Worm (Caenorhabditis elegans): ENCODE data around the gene bgnt-1.2.

Gene bgnt-1.2

DNA sequence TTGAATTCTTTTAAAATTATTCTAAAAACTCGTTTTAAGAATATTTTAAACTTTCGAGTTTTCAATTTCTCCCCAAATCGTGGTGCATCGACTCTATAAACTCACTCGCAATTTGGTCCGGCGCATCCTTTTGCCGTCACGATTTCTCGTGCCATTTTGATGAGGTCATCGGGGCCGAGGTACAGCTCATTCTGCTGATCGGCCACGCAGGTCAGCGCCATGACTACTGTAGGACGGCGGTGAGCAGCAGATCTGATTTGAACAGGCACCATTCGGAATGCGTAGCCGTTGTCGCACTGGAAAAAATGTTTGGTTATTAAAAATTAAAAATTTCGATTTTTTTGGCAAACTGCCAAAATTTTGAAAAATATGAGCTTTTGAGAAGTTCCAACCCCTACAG, 14.2 kb upstream of the bgnt-1.2 start:
- TF ChIP-seq C34F6.9 (tag; optimal IDR thresholded peaks at IDR 0.05) (no peak), R02D3.7 (tag; optimal IDR thresholded peaks at IDR 0.05) (no peak), elt-1 (tag; optimal IDR thresholded peaks at IDR 0.05) (no peak), unc-55 (GFP tag; optimal IDR thresholded peaks at IDR 0.05) (no peak), Y55F3AM.14 (GFP tag; optimal IDR thresholded peaks at IDR 0.05) (no peak), egl-27 (tag; optimal IDR thresholded peaks at IDR 0.05) (no peak), aly-2 (tag; optimal IDR thresholded peaks at IDR 0.05) (no peak), dmd-4 (tag; optimal IDR thresholded peaks at IDR 0.05) (no peak), crh-2 (tag; optimal IDR thresholded peaks at IDR 0.05) (no peak), snpc-4 (tag; optimal IDR thresholded peaks at IDR 0.05) (no peak), elt-3 (tag; optimal IDR thresholded peaks at IDR 0.05) (no peak)

DNA sequence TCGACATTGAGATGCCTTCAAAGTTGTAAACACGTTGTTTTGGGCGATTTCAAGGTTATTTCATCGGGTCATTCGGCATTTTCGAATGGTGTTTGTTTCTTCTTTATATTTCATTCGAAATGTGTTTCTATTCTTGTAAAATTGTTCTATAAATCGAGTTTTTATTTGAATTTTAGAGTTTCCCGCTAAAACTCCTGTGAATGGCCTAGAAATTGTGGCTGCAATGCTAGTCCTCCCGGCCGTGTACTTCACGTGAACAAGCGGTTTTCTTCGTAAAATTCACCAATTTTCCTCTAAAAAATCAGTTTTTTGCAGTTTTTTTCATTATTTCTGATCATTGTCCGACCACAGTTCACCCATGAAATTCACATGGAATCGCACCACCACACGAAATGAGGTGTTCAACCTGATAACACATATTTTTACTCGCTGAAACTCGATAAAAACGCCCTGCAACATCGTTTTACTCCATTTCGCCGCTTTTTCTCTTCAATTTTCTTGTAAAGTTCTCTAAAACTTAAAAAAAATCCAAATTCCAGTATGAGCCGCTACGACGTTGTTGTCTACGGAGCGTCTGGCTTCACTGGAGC, 8.6 kb upstream of the bgnt-1.2 start, which contains the start of gene ldp-1:
TSS of gene ldp-1 (plus strand) at position 540 of the 590 bp plus-strand sequence.
- TF ChIP-seq nhr-6 (tag; optimal IDR thresholded peaks at IDR 0.05) (peak; percentile 39), gmeb-1 (tag; optimal IDR thresholded peaks at IDR 0.05) (peak; percentile 88), mbf-1 (tag; optimal IDR thresholded peaks at IDR 0.05) (no peak), zag-1 (tag; optimal IDR thresholded peaks at IDR 0.05) (no peak), elt-1 (tag; optimal IDR thresholded peaks at IDR 0.05) (no peak), nhr-21 (tag; optimal IDR thresholded peaks at IDR 0.05) (peak; percentile 12), unc-55 (GFP tag; optimal IDR thresholded peaks at IDR 0.05) (peak; percentile 64), sem-4 (tag; optimal IDR thresholded peaks at IDR 0.05) (peak; percentile 11), sma-9 (GFP tag; optimal IDR thresholded peaks at IDR 0.05) (peak; percentile 87), sma-9 (tag; optimal IDR thresholded peaks at IDR 0.05) (no peak), egl-27 (tag; optimal IDR thresholded peaks at IDR 0.05) (peak; percentile 30), F13H6.1 (tag; optimal IDR thresholded peaks at IDR 0.05) (peak; percentile 70), nhr-25 (tag; optimal IDR thresholded peaks at IDR 0.05) (peak; percentile 19), snpc-4 (tag; optimal IDR thresholded peaks at IDR 0.05) (peak; percentile 23), sma-3 (GFP tag; optimal IDR thresholded peaks at IDR 0.05) (peak; percentile 63), nhr-23 (tag; optimal IDR thresholded peaks at IDR 0.05) (no peak), crh-2 (tag; optimal IDR thresholded peaks at IDR 0.05) (peak; percentile 60), C34F6.9 (tag; optimal IDR thresholded peaks at IDR 0.05) (peak; percentile 62), lin-13 (GFP tag; optimal IDR thresholded peaks at IDR 0.05) (peak; percentile 48), mdl-1 (tag; optimal IDR thresholded peaks at IDR 0.05) (no peak), lsy-2 (tag; optimal IDR thresholded peaks at IDR 0.05) (peak; percentile 52 to 81), ZK546.5 (tag; optimal IDR thresholded peaks at IDR 0.05) (no peak)

DNA sequence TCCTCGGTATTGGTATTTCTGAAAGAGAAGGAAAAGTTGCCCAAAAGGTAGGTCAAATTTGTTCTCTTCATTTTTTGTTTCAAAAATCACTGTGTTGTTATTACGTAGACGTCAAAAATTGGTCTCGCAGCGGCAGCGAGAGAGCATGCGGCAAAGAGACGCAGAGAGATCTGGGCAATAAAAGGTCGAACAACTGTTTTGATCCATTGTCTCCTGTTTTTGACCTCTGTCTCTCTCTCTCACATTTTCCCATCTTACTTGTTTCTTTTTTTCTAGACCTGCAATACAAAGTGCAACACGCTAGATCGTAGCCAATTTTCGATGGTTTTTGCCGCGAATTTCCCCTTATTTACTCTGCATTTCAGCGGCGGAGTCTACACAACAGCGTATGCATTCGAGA, 8.1 kb upstream of the bgnt-1.2 start:
- TF ChIP-seq nhr-10 (tag; optimal IDR thresholded peaks at IDR 0.05) = no peak
- no peak for TF ChIP-seq F13H6.1 (tag; optimal IDR thresholded peaks at IDR 0.05)
- TF ChIP-seq snpc-4 (tag; optimal IDR thresholded peaks at IDR 0.05) = no peak
- TF ChIP-seq lin-11 (tag; optimal IDR thresholded peaks at IDR 0.05) = no peak
- no peak for TF ChIP-seq sma-9 (GFP tag; optimal IDR thresholded peaks at IDR 0.05)
- no peak for TF ChIP-seq sma-9 (tag; optimal IDR thresholded peaks at IDR 0.05)
- peak; percentile 51 for TF ChIP-seq nhr-129 (tag; optimal IDR thresholded peaks at IDR 0.05)

DNA sequence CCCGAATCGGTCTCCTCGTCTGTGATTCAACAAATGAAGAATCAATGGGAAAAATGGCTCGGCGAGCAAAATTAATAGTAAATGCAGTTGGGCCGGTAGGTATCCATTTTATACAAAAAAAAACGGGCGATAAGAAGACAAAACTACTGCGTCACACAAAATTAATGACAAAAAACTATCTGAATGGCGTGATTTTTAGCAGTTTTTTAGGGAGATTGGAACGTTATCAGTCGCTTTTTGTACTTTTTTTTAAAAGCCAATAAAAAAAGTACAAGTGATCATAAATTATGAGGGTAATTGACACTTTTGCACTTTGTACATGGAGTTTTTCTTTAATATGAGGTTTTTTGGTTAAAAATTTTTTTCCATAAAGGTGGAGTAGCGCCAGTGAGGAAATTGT, 4.7 kb upstream of the bgnt-1.2 start:
- TF ChIP-seq aly-2 (tag; optimal IDR thresholded peaks at IDR 0.05) (no peak), fos-1 (tag; optimal IDR thresholded peaks at IDR 0.05) (peak; percentile 7)

DNA sequence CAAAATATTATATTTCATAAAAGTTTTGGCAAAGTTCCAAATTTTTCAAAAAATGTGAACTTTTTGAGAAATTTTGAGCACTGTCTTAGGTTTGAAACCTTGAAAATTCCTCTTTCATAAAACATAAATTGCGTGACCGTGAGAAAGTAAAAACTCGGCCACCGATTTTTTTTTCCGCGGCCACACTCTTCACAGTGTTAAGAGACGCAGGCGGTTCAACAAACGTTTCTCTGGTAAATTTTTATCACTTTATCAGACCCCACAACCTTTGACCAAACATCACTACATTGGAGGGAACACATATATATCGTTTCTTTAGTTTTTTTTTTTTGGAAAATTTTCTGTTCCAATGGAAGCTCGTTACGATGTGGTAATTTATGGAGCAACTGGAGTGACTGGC, 4.0 kb upstream of the bgnt-1.2 start, which contains the start of gene F22F7.2:
TSS of gene F22F7.2 (plus strand) at position 266 of the 400 bp plus-strand sequence.
- TF ChIP-seq F13H6.1 (tag; optimal IDR thresholded peaks at IDR 0.05) (no peak), elt-1 (tag; optimal IDR thresholded peaks at IDR 0.05) (no peak), ztf-4 (tag; optimal IDR thresholded peaks at IDR 0.05) (no peak), sma-9 (GFP tag; optimal IDR thresholded peaks at IDR 0.05) (peak; percentile 16), sma-9 (tag; optimal IDR thresholded peaks at IDR 0.05) (no peak), nhr-11 (tag; optimal IDR thresholded peaks at IDR 0.05) (no peak), lsy-2 (tag; optimal IDR thresholded peaks at IDR 0.05) (no peak), blmp-1 (tag; optimal IDR thresholded peaks at IDR 0.05; ENCODE audit: insufficient read depth) (no peak), snpc-4 (tag; optimal IDR thresholded peaks at IDR 0.05) (no peak), crh-2 (tag; optimal IDR thresholded peaks at IDR 0.05) (peak; percentile 14), sma-3 (GFP tag; optimal IDR thresholded peaks at IDR 0.05) (no peak), nhr-21 (tag; optimal IDR thresholded peaks at IDR 0.05) (no peak), skn-1 (tag; optimal IDR thresholded peaks at IDR 0.05) (no peak), aly-2 (tag; optimal IDR thresholded peaks at IDR 0.05) (no peak), ztf-11 (tag; optimal IDR thresholded peaks at IDR 0.05) (no peak)
